Fruit fly (Drosophila melanogaster) whole organism, embryonic: ENCODE results near the gene hll.
A peak's percentile ranks its signal among the peaks of the same experiment; 100 is the strongest.

Experiments
- Adf1 ChIP-seq: fragments of 200-800 bp; sonication (Bioruptor generic); IDR thresholded peaks from 2 replicates; pipeline ENCODE4 v1.3.6; 2022; ENCODE audit warnings: missing biosample characterization, missing genetic modification characterization
- Asciz ChIP-seq: fragments of 200-800 bp; sonication (Bioruptor generic); optimal IDR thresholded peaks from 2 replicates; lab custom pipeline; 2017; ENCODE audit warnings: missing biosample characterization, mild to moderate bottlenecking, missing genetic modification characterization, missing genetic modification reagents
- Bteb2 ChIP-seq: fragments of 200-800 bp; sonication (Bioruptor generic); optimal IDR thresholded peaks from 2 replicates; lab custom pipeline; 2016; ENCODE audit warnings: missing biosample characterization, missing genetic modification characterization
- CG10431 ChIP-seq: fragments of 200-800 bp; sonication (Bioruptor generic); optimal IDR thresholded peaks from 3 replicates; lab custom pipeline; 2018; ENCODE audit warnings: missing biosample characterization, mild to moderate bottlenecking, missing genetic modification characterization
- CG11723 ChIP-seq: fragments of 200-800 bp; sonication (Bioruptor generic); optimal IDR thresholded peaks from 2 replicates; lab custom pipeline; 2017; ENCODE audit warnings: missing biosample characterization, mild to moderate bottlenecking, missing genetic modification characterization
- CG12155 ChIP-seq: fragments of 200-800 bp; sonication (Bioruptor generic); optimal IDR thresholded peaks from 3 replicates; lab custom pipeline; 2016; ENCODE audit warnings: missing biosample characterization, missing genetic modification characterization
- CG14441 ChIP-seq: fragments of 200-800 bp; sonication (Bioruptor generic); IDR thresholded peaks from 2 replicates; pipeline ENCODE4 v1.3.6; 2022; ENCODE audit warnings: missing biosample characterization, missing genetic modification characterization
- CG14667 ChIP-seq: fragments of 200-800 bp; sonication (Bioruptor generic); IDR thresholded peaks from 2 replicates; pipeline ENCODE4 v1.3.6; 2022; ENCODE audit warnings: missing biosample characterization, missing genetic modification characterization
- CG14710 ChIP-seq: fragments of 200-800 bp; sonication (Bioruptor generic); optimal IDR thresholded peaks from 3 replicates; lab custom pipeline; 2019; ENCODE audit warnings: missing biosample characterization, mild to moderate bottlenecking, missing genetic modification characterization, moderate library complexity
- CG15696 ChIP-seq: fragments of 200-800 bp; sonication (Bioruptor generic); optimal IDR thresholded peaks from 2 replicates; lab custom pipeline; 2019; ENCODE audit warnings: missing biosample characterization, mild to moderate bottlenecking, missing genetic modification characterization, moderate library complexity
- CG16815 ChIP-seq: fragments of 200-800 bp; sonication (Bioruptor generic); optimal IDR thresholded peaks from 3 replicates; lab custom pipeline; 2017; ENCODE audit warnings: missing biosample characterization, mild to moderate bottlenecking, missing genetic modification characterization
- CG2199 ChIP-seq: fragments of 200-800 bp; sonication (Bioruptor generic); IDR thresholded peaks from 3 replicates; pipeline ENCODE4 v1.3.6; 2022; ENCODE audit warnings: missing biosample characterization, missing genetic modification characterization
- CG32532 ChIP-seq: fragments of 200-800 bp; sonication (Bioruptor generic); IDR thresholded peaks from 2 replicates; pipeline ENCODE4 v1.3.6; 2022; ENCODE audit warnings: missing biosample characterization, missing genetic modification characterization
- CG4404 ChIP-seq: fragments of 200-800 bp; sonication (Bioruptor generic); IDR thresholded peaks from 2 replicates; pipeline ENCODE4 v1.3.6; 2022; ENCODE audit warnings: missing biosample characterization, missing genetic modification characterization
- CG4730 ChIP-seq: fragments of 200-800 bp; sonication (Bioruptor generic); IDR thresholded peaks from 2 replicates; pipeline ENCODE4 v1.3.6; 2022; ENCODE audit warnings: missing biosample characterization, missing genetic modification characterization
- CG5245 ChIP-seq: fragments of 200-800 bp; sonication (Bioruptor generic); optimal IDR thresholded peaks from 3 replicates; lab custom pipeline; 2016; ENCODE audit warnings: missing biosample characterization, missing genetic modification characterization
- CG5953 ChIP-seq: fragments of 200-800 bp; sonication (Bioruptor generic); IDR thresholded peaks from 2 replicates; pipeline ENCODE4 v1.3.6; 2022; ENCODE audit warnings: missing biosample characterization, missing genetic modification characterization
- CG6791 ChIP-seq: fragments of 200-800 bp; sonication (Bioruptor generic); IDR thresholded peaks from 3 replicates; pipeline ENCODE4 v1.3.6; 2022; ENCODE audit warnings: missing biosample characterization, missing genetic modification characterization; ENCODE audit not compliant: partially characterized antibody
- CG7839 ChIP-seq: fragments of 200-800 bp; sonication (Bioruptor generic); optimal IDR thresholded peaks from 3 replicates; lab custom pipeline; 2018; ENCODE audit warnings: missing biosample characterization, mild to moderate bottlenecking, missing genetic modification characterization, moderate library complexity
- CG8290 ChIP-seq, 3 experiments: fragments of 200-800 bp; sonication (Bioruptor generic); optimal IDR thresholded peaks; 2 replicates each; lab custom pipeline; 2016 to 2019; ENCODE audit warnings: missing biosample characterization in 3 of 3, missing genetic modification characterization in 3 of 3, mild to moderate bottlenecking in 2 of 3, moderate library complexity in 1 of 3
- Dll ChIP-seq: fragments of 200-800 bp; sonication (Bioruptor generic); IDR thresholded peaks from 4 replicates; pipeline ENCODE4 v1.3.6; 2022; ENCODE audit warnings: missing biosample characterization, missing genetic modification characterization; ENCODE audit not compliant: partially characterized antibody
- Dp ChIP-seq: fragments of 200-800 bp; sonication (Bioruptor generic); optimal IDR thresholded peaks from 2 replicates; lab custom pipeline; 2018; ENCODE audit warnings: missing biosample characterization, mild to moderate bottlenecking, missing genetic modification characterization, moderate library complexity
- Fer3 ChIP-seq: fragments of 200-800 bp; sonication (Bioruptor generic); optimal IDR thresholded peaks from 2 replicates; lab custom pipeline; 2018; ENCODE audit warnings: missing biosample characterization, mild to moderate bottlenecking, missing genetic modification characterization, moderate library complexity
- HHEX ChIP-seq: fragments of 200-800 bp; sonication (Bioruptor generic); optimal IDR thresholded peaks from 3 replicates; lab custom pipeline; 2017; ENCODE audit warnings: missing biosample characterization, mild to moderate bottlenecking, missing genetic modification characterization, missing genetic modification reagents
- Hr3 ChIP-seq: fragments of 200-800 bp; sonication (Bioruptor generic); optimal IDR thresholded peaks from 3 replicates; lab custom pipeline; 2016; ENCODE audit warnings: missing biosample characterization, missing genetic modification characterization
- Hr39 ChIP-seq: fragments of >200 bp; optimal IDR thresholded peaks from 2 replicates; lab custom pipeline; 2017
- Jarid2 ChIP-seq: fragments of 200-800 bp; sonication (Bioruptor generic); optimal IDR thresholded peaks from 3 replicates; lab custom pipeline; 2017; ENCODE audit warnings: mild to moderate bottlenecking, missing biosample characterization, missing genetic modification reagents, missing genetic modification characterization
- Meics ChIP-seq: fragments of 200-800 bp; sonication (Bioruptor generic); optimal IDR thresholded peaks from 2 replicates; lab custom pipeline; 2017; ENCODE audit warnings: missing biosample characterization, mild to moderate bottlenecking, missing genetic modification characterization
- Mrtf ChIP-seq: fragments of 200-800 bp; sonication (Bioruptor generic); IDR thresholded peaks from 3 replicates; pipeline ENCODE4 v1.3.6; 2022; ENCODE audit warnings: missing biosample characterization, missing genetic modification characterization
- Optix ChIP-seq: fragments of 200-800 bp; sonication (Bioruptor generic); IDR thresholded peaks from 3 replicates; pipeline ENCODE4 v1.3.6; 2022; ENCODE audit warnings: missing biosample characterization, missing genetic modification characterization
- Six4 ChIP-seq: fragments of 200-800 bp; sonication (Bioruptor generic); optimal IDR thresholded peaks from 2 replicates; lab custom pipeline; 2016; ENCODE audit warnings: missing biosample characterization, missing genetic modification characterization
- Trl ChIP-seq, 3 experiments: fragments of >200 bp in 2 of 3; fragments of 200-800 bp in 1 of 3; sonication (Bioruptor generic) in 1 of 3; optimal IDR thresholded peaks; 2 replicates in 1 of 3; 3 replicates in 2 of 3; lab custom pipeline; 2016 to 2017; ENCODE audit warnings: missing biosample characterization in 1 of 3, missing genetic modification characterization in 1 of 3
- Usf ChIP-seq: fragments of 200-800 bp; sonication (Bioruptor generic); optimal IDR thresholded peaks from 2 replicates; lab custom pipeline; 2017; ENCODE audit warnings: missing genotype, missing biosample characterization, missing genetic modification characterization
- Vsx1 ChIP-seq: fragments of 200-800 bp; sonication (Bioruptor generic); optimal IDR thresholded peaks from 2 replicates; lab custom pipeline; 2017; ENCODE audit warnings: missing biosample characterization, mild to moderate bottlenecking, missing genetic modification characterization, missing genetic modification reagents
- ab ChIP-seq: fragments of 200-800 bp; sonication (Bioruptor generic); optimal IDR thresholded peaks from 2 replicates; lab custom pipeline; 2016; ENCODE audit warnings: missing biosample characterization, missing genetic modification characterization
- al ChIP-seq: fragments of 200-800 bp; sonication (Bioruptor generic); IDR thresholded peaks from 2 replicates; pipeline ENCODE4 v1.3.6; 2022; ENCODE audit warnings: missing biosample characterization, missing genetic modification characterization
- bbx ChIP-seq: fragments of 200-800 bp; sonication (Bioruptor generic); IDR thresholded peaks from 2 replicates; pipeline ENCODE4 v1.3.6; 2022; ENCODE audit warnings: missing biosample characterization, missing genetic modification characterization; ENCODE audit not compliant: partially characterized antibody
- bcd ChIP-seq: fragments of 200-800 bp; sonication (Bioruptor generic); optimal IDR thresholded peaks from 2 replicates; lab custom pipeline; 2017; ENCODE audit warnings: missing biosample characterization, mild to moderate bottlenecking, missing genetic modification characterization
- bowl ChIP-seq: fragments of 200-800 bp; sonication (Bioruptor generic); IDR thresholded peaks from 2 replicates; pipeline ENCODE4 v1.3.6; 2022; ENCODE audit warnings: missing biosample characterization, missing genetic modification characterization
- bsh ChIP-seq, 2 experiments: fragments of 200-800 bp; sonication (Bioruptor generic); optimal IDR thresholded peaks; 2 replicates each; lab custom pipeline; 2017 to 2018; ENCODE audit warnings: mild to moderate bottlenecking in 2 of 2, missing biosample characterization in 2 of 2, missing genetic modification characterization in 2 of 2, moderate library complexity in 1 of 2
- chif ChIP-seq, 2 experiments: fragments of 200-800 bp; sonication (Bioruptor generic); optimal IDR thresholded peaks; 3 replicates each; lab custom pipeline; 2016; ENCODE audit warnings: missing biosample characterization in 2 of 2, missing genetic modification characterization in 2 of 2
- gce ChIP-seq: fragments of 200-800 bp; sonication (Bioruptor generic); IDR thresholded peaks from 3 replicates; pipeline ENCODE4 v1.3.6; 2022; ENCODE audit warnings: missing biosample characterization, missing genetic modification characterization
- gcm2 ChIP-seq: fragments of 200-800 bp; sonication (Bioruptor generic); optimal IDR thresholded peaks from 2 replicates; lab custom pipeline; 2016; ENCODE audit warnings: missing biosample characterization, missing genetic modification characterization
- luna ChIP-seq: fragments of 200-800 bp; sonication (Bioruptor generic); optimal IDR thresholded peaks from 2 replicates; lab custom pipeline; 2016; ENCODE audit warnings: missing biosample characterization, missing genetic modification characterization
- oc ChIP-seq: fragments of 200-800 bp; sonication (Bioruptor generic); optimal IDR thresholded peaks from 2 replicates; lab custom pipeline; 2018; ENCODE audit warnings: missing biosample characterization, mild to moderate bottlenecking, missing genetic modification characterization, moderate library complexity
- pnt ChIP-seq: fragments of 200-800 bp; sonication (Bioruptor generic); optimal IDR thresholded peaks from 3 replicates; lab custom pipeline; 2016; ENCODE audit warnings: missing biosample characterization, missing genetic modification characterization
- prd ChIP-seq, 3 experiments: fragments of >200 bp in 2 of 3; fragments of 200-800 bp in 1 of 3; sonication (Bioruptor generic) in 1 of 3; optimal IDR thresholded peaks in 2 of 3; IDR thresholded peaks in 1 of 3; 2 replicates in 2 of 3; 3 replicates in 1 of 3; pipeline versions ENCODE4 v1.3.6 to Lab custom; 2017 to 2022; ENCODE audit warnings: missing biosample characterization in 1 of 3, missing genetic modification characterization in 1 of 3
- ssp ChIP-seq: fragments of 200-800 bp; sonication (Bioruptor generic); IDR thresholded peaks from 2 replicates; pipeline ENCODE4 v1.3.6; 2022; ENCODE audit warnings: missing biosample characterization, missing genetic modification characterization
- trem ChIP-seq: fragments of 200-800 bp; optimal IDR thresholded peaks from 3 replicates; lab custom pipeline; 2019; ENCODE audit warnings: missing biosample characterization, mild to moderate bottlenecking, missing genetic modification characterization, moderate library complexity
- unc-4 ChIP-seq: fragments of 200-800 bp; sonication (Bioruptor generic); IDR thresholded peaks from 2 replicates; pipeline ENCODE4 v1.3.6; 2022; ENCODE audit warnings: missing biosample characterization, missing genetic modification characterization; ENCODE audit not compliant: partially characterized antibody

hll gene

dm6 chr2L:14021646-14022129, 5.1 kb upstream of the hll start (continued):
- TF ChIP-seq CG5245 (GFP tag; lab: Kevin White, UChicago) (no peak), Bteb2 (GFP tag; lab: Kevin White, UChicago) (no peak), pnt (GFP tag; lab: Kevin White, UChicago) (no peak), CG4730 (no peak), CG5953 (no peak), CG2199 (peak; percentile 87; the same call in 2 of the 3 replicates), bowl (no peak), Dp (no peak), chif (GFP tag; optimal IDR thresholded peaks at IDR 0.05; lab: Kevin White, UChicago) (no peak), Jarid2 (GFP tag; lab: Kevin White, UChicago) (no peak), CG14667 (GFP tag; lab: Robert Waterston, UW) (no peak), CG14441 (GFP tag; lab: Robert Waterston, UW) (0 out of 2 replicates have a peak, but pooled peaks have one; percentile 0), CG7839 (tag; lab: Kevin White, UChicago) (no peak), luna (GFP tag; lab: Kevin White, UChicago) (no peak), Adf1 (GFP tag; lab: Robert Waterston, UW) (peak; percentile 58; the same call in 1 of the 2 replicates), Vsx1 (no peak), ab (GFP tag; lab: Kevin White, UChicago) (peak; percentile 21), CG6791 (peak; percentile 91), bsh (GFP tag; optimal IDR thresholded peaks at IDR 0.05; lab: Kevin White, UChicago) (no peak), Hr39 (lab: Kevin White, UChicago) (no peak), al (GFP tag; lab: Robert Waterston, UW) (no peak), Fer3 (tag; lab: Kevin White, UChicago) (no peak), CG15696 (tag; lab: Kevin White, UChicago) (no peak), oc (tag; lab: Kevin White, UChicago) (no peak), CG11723 (GFP tag; lab: Kevin White, UChicago) (no peak), unc-4 (GFP tag; lab: Robert Waterston, UW) (no peak), CG12155 (GFP tag; lab: Kevin White, UChicago) (no peak), gce (GFP tag; lab: Robert Waterston, UW) (no peak), Hr3 (no peak), ssp (GFP tag; lab: Robert Waterston, UW) (no peak), Meics (GFP tag; lab: Kevin White, UChicago) (no peak), CG8290 (GFP tag; optimal IDR thresholded peaks at IDR 0.05; lab: Kevin White, UChicago) (no peak), CG8290 (tag; optimal IDR thresholded peaks at IDR 0.05; lab: Kevin White, UChicago) (peak in 1 of 2 experiments; percentile 84), Trl (optimal IDR thresholded peaks at IDR 0.05; lab: Kevin White, UChicago) (peak in 1 of 2 experiments; percentile 12), Trl (GFP tag; optimal IDR thresholded peaks at IDR 0.05; lab: Kevin White, UChicago) (no peak), bbx (GFP tag; lab: Robert Waterston, UW) (peak; percentile 72), Optix (no peak), CG16815 (GFP tag; lab: Kevin White, UChicago) (no peak), CG14710 (no peak), Usf (GFP tag; lab: Kevin White, UChicago) (no peak), CG32532 (GFP tag; lab: Robert Waterston, UW) (no peak), HHEX (no peak), gcm2 (GFP tag; lab: Kevin White, UChicago) (no peak), Asciz (GFP tag; lab: Kevin White, UChicago) (no peak), CG10431 (GFP tag; lab: Kevin White, UChicago) (no peak), Dll (no peak), CG4404 (GFP tag; lab: Robert Waterston, UW) (no peak), bcd (GFP tag; lab: Kevin White, UChicago) (no peak), trem (tag; lab: Kevin White, UChicago) (no peak), prd (optimal IDR thresholded peaks at IDR 0.05; lab: Kevin White, UChicago) (no peak), prd (GFP tag; IDR thresholded peaks at IDR 0.05; lab: Robert Waterston, UW) (no peak), Six4 (no peak), Mrtf (GFP tag; lab: Robert Waterston, UW) (no peak)
